Fruit fly (Drosophila melanogaster): Measurements from ENCODE around the gene HLH3B.

Gene HLH3B

DNA sequence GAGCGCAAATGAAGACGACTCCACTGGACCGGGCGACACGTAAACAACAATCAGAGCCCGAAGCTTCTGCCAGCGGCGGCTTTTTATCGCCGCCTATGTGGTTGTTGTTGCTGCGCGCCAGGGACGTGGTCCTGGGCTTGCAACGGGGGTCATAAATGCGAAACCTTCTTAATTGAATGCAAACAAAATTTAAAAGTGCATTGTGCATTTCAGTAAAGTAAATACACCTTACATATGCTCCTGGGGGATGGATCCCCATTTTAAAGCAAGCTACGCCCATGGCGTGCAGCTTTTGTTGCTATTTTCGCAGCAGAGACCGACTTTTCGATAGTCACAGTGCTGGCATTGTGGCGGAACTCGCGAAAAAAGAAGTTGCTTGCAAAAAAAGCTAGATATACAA is 22.2 kb upstream of the HLH3B start, which contains the start of gene Ugalt (continued):
- TF ChIP-seq sim (GFP tag; IDR thresholded peaks at IDR 0.05) (peak; percentile 100), E2f2 (GFP tag; IDR thresholded peaks at IDR 0.05) (peak; percentile 98), CG18011 (GFP tag; optimal IDR thresholded peaks at IDR 0.05) (peak; percentile 95), Fer3 (tag; optimal IDR thresholded peaks at IDR 0.05) (peak; percentile 100), Ets97D (GFP tag; optimal IDR thresholded peaks at IDR 0.05) (peak; percentile 98), BEAF-32 (GFP tag; optimal IDR thresholded peaks at IDR 0.05) (peak; percentile 42), CG12071 (GFP tag; optimal IDR thresholded peaks at IDR 0.05) (peak; percentile 100), dmrt99B (tag; optimal IDR thresholded peaks at IDR 0.05) (peak; percentile 100), HHEX (GFP tag; optimal IDR thresholded peaks at IDR 0.05) (peak; percentile 100), CG18476 (GFP tag; optimal IDR thresholded peaks at IDR 0.05) (peak; percentile 100), CG2875 (GFP tag; optimal IDR thresholded peaks at IDR 0.05) (peak; percentile 100), D19B (GFP tag; optimal IDR thresholded peaks at IDR 0.05) (peak; percentile 99), CG3995 (GFP tag; optimal IDR thresholded peaks at IDR 0.05) (peak; percentile 94), Hr78 (GFP tag; optimal IDR thresholded peaks at IDR 0.05) (peak in 1 of 2 experiments; percentile 99), lilli (GFP tag; optimal IDR thresholded peaks at IDR 0.05) (peak; percentile 100), corto (GFP tag; optimal IDR thresholded peaks at IDR 0.05) (peak; percentile 100), CG10979 (tag; optimal IDR thresholded peaks at IDR 0.05) (peak; percentile 100), CG6175 (GFP tag; IDR thresholded peaks at IDR 0.05) (peak; percentile 100), CG4707 (GFP tag; optimal IDR thresholded peaks at IDR 0.05) (peak; percentile 99), bbx (GFP tag; IDR thresholded peaks at IDR 0.05; ENCODE audit: partially characterized antibody) (peak; percentile 51), CG8765 (GFP tag; IDR thresholded peaks at IDR 0.05) (peak; percentile 100), gfzf (GFP tag; optimal IDR thresholded peaks at IDR 0.05) (peak; percentile 55), CG7556 (GFP tag; optimal IDR thresholded peaks at IDR 0.05) (peak; percentile 100), chif (GFP tag; optimal IDR thresholded peaks at IDR 0.05) (peak; percentile 100), danr (GFP tag; IDR thresholded peaks at IDR 0.05) (peak; percentile 100), hth (optimal IDR thresholded peaks at IDR 0.05) (no peak), CG8281 (tag; optimal IDR thresholded peaks at IDR 0.05) (peak; percentile 98), Lhr (GFP tag; optimal IDR thresholded peaks at IDR 0.05) (peak; percentile 100), pum (GFP tag; optimal IDR thresholded peaks at IDR 0.05) (peak; percentile 100), CG10431 (GFP tag; optimal IDR thresholded peaks at IDR 0.05) (peak; percentile 99), aop (GFP tag; IDR thresholded peaks at IDR 0.05) (peak; percentile 100), CG12219 (GFP tag; optimal IDR thresholded peaks at IDR 0.05) (peak; percentile 100), CG3163 (GFP tag; optimal IDR thresholded peaks at IDR 0.05) (peak; percentile 99), Xrp1 (GFP tag; IDR thresholded peaks at IDR 0.05) (peak; percentile 100), wdn (GFP tag; IDR thresholded peaks at IDR 0.05) (peak; percentile 100), CG8089 (GFP tag; optimal IDR thresholded peaks at IDR 0.05) (peak; percentile 100), CG2712 (tag; optimal IDR thresholded peaks at IDR 0.05) (peak; percentile 100), Aef1 (GFP tag; IDR thresholded peaks at IDR 0.05) (peak; percentile 100), CG1529 (GFP tag; optimal IDR thresholded peaks at IDR 0.05) (peak; percentile 100), CG6765 (GFP tag; optimal IDR thresholded peaks at IDR 0.05) (peak; percentile 100), CG8388 (GFP tag; optimal IDR thresholded peaks at IDR 0.05) (peak; percentile 100), Drgx (GFP tag; IDR thresholded peaks at IDR 0.05) (peak; percentile 100), ase (GFP tag; IDR thresholded peaks at IDR 0.05) (peak; percentile 100), usp (GFP tag; optimal IDR thresholded peaks at IDR 0.05) (no peak), gsb-n (tag; optimal IDR thresholded peaks at IDR 0.05) (peak; percentile 100), Opbp (GFP tag; IDR thresholded peaks at IDR 0.05; ENCODE audit: partially characterized antibody) (peak; percentile 51; the same call in 1 of the 3 replicates), H2.0 (GFP tag; IDR thresholded peaks at IDR 0.05) (peak; percentile 100), CG2116 (GFP tag; optimal IDR thresholded peaks at IDR 0.05) (peak; percentile 95), CG34422 (GFP tag; IDR thresholded peaks at IDR 0.05) (peak; percentile 100), B-H2 (GFP tag; optimal IDR thresholded peaks at IDR 0.05) (peak; percentile 99), gcm2 (GFP tag; optimal IDR thresholded peaks at IDR 0.05) (peak; percentile 100)
